Fruit fly (Drosophila melanogaster): ENCODE measurements around the gene ppan.
A peak's percentile ranks its signal among the peaks of the same experiment; 100 is the strongest.

The ppan gene

DNA sequence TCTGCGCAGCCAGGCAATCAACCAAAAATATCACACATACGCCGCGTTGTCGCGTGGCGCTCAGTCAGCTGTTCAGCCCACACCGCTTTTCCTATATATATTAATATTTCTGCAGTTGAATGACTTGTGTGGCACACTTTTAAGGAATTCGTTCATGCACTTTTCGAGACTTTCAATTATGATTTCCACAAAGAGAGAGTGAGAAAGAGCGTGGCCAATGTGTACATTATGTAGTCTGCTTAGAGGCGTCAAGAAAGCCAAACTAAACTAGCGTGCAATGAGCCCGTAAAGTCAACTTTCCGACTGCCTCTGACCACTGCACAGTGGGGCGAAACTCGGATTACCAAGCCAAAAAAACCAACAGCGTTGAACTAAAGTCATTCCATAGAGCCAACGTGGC lies 38.1 kb downstream of the ppan start:
- TF ChIP-seq CG15601 (tag; optimal IDR thresholded peaks at IDR 0.05), result peak; percentile 57
- peak; percentile 99 for TF ChIP-seq CG10431 (GFP tag; optimal IDR thresholded peaks at IDR 0.05)
- TF ChIP-seq ash1 (GFP tag; optimal IDR thresholded peaks at IDR 0.05), result no peak
- TF ChIP-seq CG7786 (GFP tag; optimal IDR thresholded peaks at IDR 0.05), result no peak
- TF ChIP-seq nerfin-1 (tag; optimal IDR thresholded peaks at IDR 0.05), result no peak
- TF ChIP-seq chn (GFP tag; optimal IDR thresholded peaks at IDR 0.05), result no peak
- no peak for TF ChIP-seq CkIIα-i1 (GFP tag; IDR thresholded peaks at IDR 0.05)
- TF ChIP-seq kah (GFP tag; optimal IDR thresholded peaks at IDR 0.05), result no peak
- TF ChIP-seq Ets65A (GFP tag), result peak; percentile 3
- no peak for TF ChIP-seq zfh1 (GFP tag; IDR thresholded peaks at IDR 0.05)
- no peak for TF ChIP-seq CG4854 (GFP tag; optimal IDR thresholded peaks at IDR 0.05)
- TF ChIP-seq ci (GFP tag; IDR thresholded peaks at IDR 0.05), result 0 out of 3 replicates have a peak, but pooled peaks have one; percentile 24
- TF ChIP-seq CG7372 (GFP tag; IDR thresholded peaks at IDR 0.05), result peak; percentile 75
- TF ChIP-seq CG6175 (GFP tag; IDR thresholded peaks at IDR 0.05), result 0 out of 3 replicates have a peak, but pooled peaks have one; percentile 7
- peak; percentile 16 for TF ChIP-seq Med (GFP tag)
- no peak for TF ChIP-seq otp (GFP tag; IDR thresholded peaks at IDR 0.05)
- TF ChIP-seq grau (tag; optimal IDR thresholded peaks at IDR 0.05), result no peak
- TF ChIP-seq sens (GFP tag), result peak; percentile 47
- TF ChIP-seq dan (GFP tag; IDR thresholded peaks at IDR 0.05), result no peak
- no peak for TF ChIP-seq ato (GFP tag; IDR thresholded peaks at IDR 0.05; ENCODE audit: partially characterized antibody)
- peak in 1 of 2 experiments; percentile 5 for TF ChIP-seq crp (GFP tag; optimal IDR thresholded peaks at IDR 0.05)

DNA sequence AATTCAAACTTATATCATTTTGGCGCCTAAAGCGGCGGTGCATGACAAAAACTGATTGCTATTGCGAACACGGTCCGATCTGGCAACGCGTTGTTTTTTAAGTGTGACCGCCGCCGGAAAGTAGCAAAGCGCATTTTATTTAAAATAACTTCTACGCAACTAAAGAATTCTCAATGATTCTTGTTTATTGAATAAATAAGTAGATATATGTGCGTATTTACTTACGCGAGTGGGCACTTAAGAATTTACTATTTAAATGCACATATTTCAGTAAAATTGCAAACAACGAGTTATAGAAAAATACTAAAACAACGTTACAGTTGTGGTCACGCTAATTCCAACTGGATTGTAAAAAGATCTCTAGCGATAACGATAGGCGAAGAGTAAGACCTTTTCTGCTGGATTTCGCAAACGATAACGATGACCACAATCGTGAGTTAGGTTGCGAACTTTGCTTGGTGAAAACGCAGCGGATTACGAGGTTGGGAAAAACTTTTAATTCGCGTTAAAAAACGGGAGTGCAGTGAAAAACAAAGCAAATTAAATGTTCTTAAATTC lies 40.0 kb downstream of the ppan start:
- no peak for TF ChIP-seq CG31224 (GFP tag; IDR thresholded peaks at IDR 0.05)
- TF ChIP-seq bowl (GFP tag; IDR thresholded peaks at IDR 0.05), result no peak
- peak; percentile 19 for TF ChIP-seq trem (tag; optimal IDR thresholded peaks at IDR 0.05)
- TF ChIP-seq TFAM (GFP tag; optimal IDR thresholded peaks at IDR 0.05), result no peak
- TF ChIP-seq slbo (GFP tag; IDR thresholded peaks at IDR 0.05), result 0 out of 2 replicates have a peak, but pooled peaks have one; percentile 9
- peak; percentile 19 for TF ChIP-seq jumu (GFP tag; optimal IDR thresholded peaks at IDR 0.05)
- TF ChIP-seq Abd-B (GFP tag; optimal IDR thresholded peaks at IDR 0.05), result peak; percentile 24
- TF ChIP-seq disco-r (GFP tag; optimal IDR thresholded peaks at IDR 0.05), result no peak
- no peak for TF ChIP-seq usp (GFP tag; optimal IDR thresholded peaks at IDR 0.05)
- no peak for TF ChIP-seq Ada2b (GFP tag; IDR thresholded peaks at IDR 0.05)
- TF ChIP-seq CG1647 (GFP tag; optimal IDR thresholded peaks at IDR 0.05), result no peak
- TF ChIP-seq slou (GFP tag; optimal IDR thresholded peaks at IDR 0.05), result no peak
- TF ChIP-seq Camta (GFP tag; optimal IDR thresholded peaks at IDR 0.05), result no peak
- TF ChIP-seq pzg (GFP tag; optimal IDR thresholded peaks at IDR 0.05), result peak; percentile 85
- peak; percentile 29 for TF ChIP-seq gsb-n (tag; optimal IDR thresholded peaks at IDR 0.05)
- no peak for TF ChIP-seq pb (GFP tag; optimal IDR thresholded peaks at IDR 0.05)
- TF ChIP-seq emc (GFP tag; optimal IDR thresholded peaks at IDR 0.05), result no peak
- TF ChIP-seq sens (GFP tag), result peak; percentile 75
- no peak for TF ChIP-seq scrt (GFP tag; optimal IDR thresholded peaks at IDR 0.05)
- TF ChIP-seq MBD-R2 (GFP tag; IDR thresholded peaks at IDR 0.05), result 0 out of 2 replicates have a peak, but pooled peaks have one; percentile 13
- no peak for TF ChIP-seq CG6175 (GFP tag; IDR thresholded peaks at IDR 0.05)
- TF ChIP-seq CG12942 (GFP tag; optimal IDR thresholded peaks at IDR 0.05), result no peak
- no peak for TF ChIP-seq CG9817 (tag; optimal IDR thresholded peaks at IDR 0.05)
- TF ChIP-seq twi (tag; optimal IDR thresholded peaks at IDR 0.05), result no peak
- peak; percentile 7 for TF ChIP-seq CG7839 (tag; optimal IDR thresholded peaks at IDR 0.05)
- no peak for TF ChIP-seq HmgZ (tag; optimal IDR thresholded peaks at IDR 0.05)
- TF ChIP-seq slp2 (GFP tag; optimal IDR thresholded peaks at IDR 0.05), result no peak
- TF ChIP-seq pita (GFP tag; optimal IDR thresholded peaks at IDR 0.05), result peak; percentile 47
- TF ChIP-seq wek (GFP tag; optimal IDR thresholded peaks at IDR 0.05), result no peak
- TF ChIP-seq CG3163 (GFP tag; optimal IDR thresholded peaks at IDR 0.05), result peak; percentile 17
- no peak for TF ChIP-seq az2 (GFP tag; optimal IDR thresholded peaks at IDR 0.05)
- TF ChIP-seq Lhr (GFP tag; optimal IDR thresholded peaks at IDR 0.05), result peak; percentile 94
- TF ChIP-seq hth (optimal IDR thresholded peaks at IDR 0.05), result no peak
